Worm (Caenorhabditis elegans): ENCODE results near the gene Y44F5A.1.

Gene Y44F5A.1

DNA sequence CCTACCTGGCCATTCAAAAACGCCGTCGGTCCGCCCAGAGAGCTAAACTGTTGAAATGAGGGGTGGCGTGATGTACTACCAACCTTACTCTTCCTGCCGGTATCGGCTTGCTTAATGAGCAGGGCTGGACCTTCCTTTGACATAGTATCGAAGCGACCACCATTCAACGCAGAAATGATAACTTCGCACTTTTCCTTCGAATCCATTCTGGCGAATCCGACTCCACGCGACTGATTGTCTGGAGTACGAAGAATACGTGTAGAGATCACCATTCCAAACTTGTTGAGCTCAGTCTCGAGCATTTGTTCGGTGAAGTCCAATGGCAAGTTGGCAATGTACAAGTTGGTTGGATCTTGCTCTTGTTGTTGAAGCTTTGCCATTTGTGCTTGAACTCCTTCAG, 30.7 kb upstream of the Y44F5A.1 start:
- TF ChIP-seq ceh-82 (tag; optimal IDR thresholded peaks at IDR 0.05) (no peak), unc-39 (tag; optimal IDR thresholded peaks at IDR 0.05) (no peak), sem-4 (tag; optimal IDR thresholded peaks at IDR 0.05) (no peak), ztf-1 (GFP tag; conservative IDR thresholded peaks at IDR 0.05) (no peak), mdl-1 (tag; optimal IDR thresholded peaks at IDR 0.05) (no peak), elt-1 (tag; optimal IDR thresholded peaks at IDR 0.05) (no peak), crh-2 (tag; optimal IDR thresholded peaks at IDR 0.05) (no peak), sma-9 (GFP tag; optimal IDR thresholded peaks at IDR 0.05) (no peak), sma-9 (tag; optimal IDR thresholded peaks at IDR 0.05) (no peak), nhr-25 (tag; optimal IDR thresholded peaks at IDR 0.05) (no peak), alr-1 (tag; optimal IDR thresholded peaks at IDR 0.05) (no peak), nhr-21 (tag; optimal IDR thresholded peaks at IDR 0.05) (no peak), blmp-1 (tag; optimal IDR thresholded peaks at IDR 0.05; ENCODE audit: insufficient read depth) (no peak), nhr-10 (tag; optimal IDR thresholded peaks at IDR 0.05) (no peak), mab-5 (tag; optimal IDR thresholded peaks at IDR 0.05) (no peak)

DNA sequence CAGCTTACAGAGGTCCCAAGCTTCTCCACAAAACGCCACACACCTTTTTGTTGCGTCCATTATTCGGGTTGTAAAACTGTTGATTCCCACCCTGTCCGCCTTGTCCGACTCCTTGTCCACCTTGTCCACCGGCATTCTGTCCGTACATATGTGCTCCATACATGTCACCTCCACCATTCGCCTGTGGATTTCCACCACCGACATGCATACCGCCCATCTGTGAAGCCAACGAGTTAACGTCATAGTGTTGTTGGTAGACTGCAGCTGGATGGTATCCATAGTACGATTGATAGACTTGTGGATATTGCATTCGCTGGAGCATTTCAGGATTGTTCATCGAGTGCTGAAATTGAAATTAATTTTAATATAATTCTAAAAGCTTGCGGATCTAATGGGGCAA, 30.3 kb upstream of the Y44F5A.1 start:
- TF ChIP-seq ceh-16 (tag; optimal IDR thresholded peaks at IDR 0.05) = no peak
- TF ChIP-seq lsy-2 (tag; optimal IDR thresholded peaks at IDR 0.05) = no peak
- no peak for TF ChIP-seq nhr-11 (tag; optimal IDR thresholded peaks at IDR 0.05)
- no peak for TF ChIP-seq snpc-4 (tag; optimal IDR thresholded peaks at IDR 0.05)
- no peak for TF ChIP-seq sem-4 (tag; optimal IDR thresholded peaks at IDR 0.05)
- no peak for TF ChIP-seq nhr-10 (tag; optimal IDR thresholded peaks at IDR 0.05)
- TF ChIP-seq dmd-4 (tag; optimal IDR thresholded peaks at IDR 0.05) = no peak

DNA sequence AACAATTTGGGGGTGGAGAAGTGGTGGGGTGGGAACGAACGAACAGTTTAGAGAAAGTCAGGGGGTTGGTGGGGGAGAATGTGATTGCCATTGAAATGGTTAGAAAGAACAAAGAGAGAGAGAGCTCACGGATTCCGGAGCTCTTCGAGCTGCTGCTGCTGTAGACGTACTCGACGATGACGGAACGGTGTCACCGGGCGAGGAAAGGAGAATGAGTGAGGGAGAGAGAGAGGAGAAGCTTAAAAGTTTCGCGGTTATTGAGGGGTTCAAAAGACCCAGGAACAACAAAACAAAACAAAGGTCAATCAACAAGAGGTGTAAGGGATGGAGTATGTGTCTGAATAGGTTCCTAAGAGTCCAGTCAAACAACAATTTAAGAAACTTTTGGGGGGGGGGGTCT, 28.8 kb upstream of the Y44F5A.1 start:
- no peak for TF ChIP-seq alr-1 (tag; optimal IDR thresholded peaks at IDR 0.05)

DNA sequence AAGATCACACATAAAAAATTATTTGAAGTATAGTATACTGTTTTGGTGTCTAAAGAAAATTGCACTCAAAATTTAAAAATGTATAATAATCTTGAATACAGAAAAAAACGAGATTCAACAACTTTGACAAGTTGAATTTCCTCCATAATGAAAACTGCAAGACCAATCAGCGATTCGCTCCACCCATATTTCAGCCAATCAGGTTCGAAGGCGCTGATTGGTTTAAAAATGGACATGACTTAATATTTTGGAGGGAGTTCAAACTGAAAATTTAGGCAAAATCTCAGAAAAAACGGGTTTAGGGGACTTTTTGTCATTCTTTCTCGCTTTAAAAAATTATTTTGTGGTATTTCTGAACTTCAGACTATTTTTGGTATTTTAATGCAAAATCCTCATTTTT, 28.2 kb upstream of the Y44F5A.1 start:
- TF ChIP-seq unc-39 (tag; optimal IDR thresholded peaks at IDR 0.05) = no peak
- TF ChIP-seq lsy-2 (tag; optimal IDR thresholded peaks at IDR 0.05) = peak in 1 of 2 experiments; percentile 5

DNA sequence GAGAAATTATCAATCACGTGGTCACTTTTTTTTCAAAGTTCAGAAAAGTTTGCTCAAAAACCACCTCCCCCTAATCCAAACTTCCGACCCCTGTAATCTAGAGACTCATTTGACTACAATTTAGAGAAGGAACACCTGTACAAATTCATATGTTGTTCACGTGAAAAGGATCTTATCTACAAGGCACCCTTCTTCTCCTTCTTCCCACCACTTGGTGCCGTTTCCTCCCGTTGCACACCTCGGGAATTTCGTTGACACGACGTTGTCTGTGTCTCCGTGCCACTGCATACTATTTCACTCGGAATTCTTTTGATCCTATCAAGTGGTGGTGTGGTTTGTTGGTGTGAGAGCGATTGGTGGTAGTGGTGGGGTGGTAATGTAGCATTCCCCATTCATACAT, 27.1 kb upstream of the Y44F5A.1 start:
- TF ChIP-seq zag-1 (tag; optimal IDR thresholded peaks at IDR 0.05) (no peak), lin-11 (tag; optimal IDR thresholded peaks at IDR 0.05) (no peak), nhr-21 (tag; optimal IDR thresholded peaks at IDR 0.05) (no peak), nhr-25 (tag; optimal IDR thresholded peaks at IDR 0.05) (no peak), unc-62 (GFP tag; optimal IDR thresholded peaks at IDR 0.05) (no peak), lin-13 (GFP tag; optimal IDR thresholded peaks at IDR 0.05) (no peak), lsy-2 (tag; optimal IDR thresholded peaks at IDR 0.05) (no peak), F13H6.1 (tag; optimal IDR thresholded peaks at IDR 0.05) (no peak), lin-39 (tag; optimal IDR thresholded peaks at IDR 0.05) (no peak), elt-3 (tag; optimal IDR thresholded peaks at IDR 0.05) (no peak), unc-39 (tag; optimal IDR thresholded peaks at IDR 0.05) (no peak), sma-9 (GFP tag; optimal IDR thresholded peaks at IDR 0.05) (peak; percentile 17), sma-9 (tag; optimal IDR thresholded peaks at IDR 0.05) (no peak), ceh-16 (tag; optimal IDR thresholded peaks at IDR 0.05) (peak; percentile 47), alr-1 (tag; optimal IDR thresholded peaks at IDR 0.05) (no peak), mab-5 (tag; optimal IDR thresholded peaks at IDR 0.05) (no peak), blmp-1 (tag; optimal IDR thresholded peaks at IDR 0.05; ENCODE audit: insufficient read depth) (no peak), ZK546.5 (tag; optimal IDR thresholded peaks at IDR 0.05) (no peak)

DNA sequence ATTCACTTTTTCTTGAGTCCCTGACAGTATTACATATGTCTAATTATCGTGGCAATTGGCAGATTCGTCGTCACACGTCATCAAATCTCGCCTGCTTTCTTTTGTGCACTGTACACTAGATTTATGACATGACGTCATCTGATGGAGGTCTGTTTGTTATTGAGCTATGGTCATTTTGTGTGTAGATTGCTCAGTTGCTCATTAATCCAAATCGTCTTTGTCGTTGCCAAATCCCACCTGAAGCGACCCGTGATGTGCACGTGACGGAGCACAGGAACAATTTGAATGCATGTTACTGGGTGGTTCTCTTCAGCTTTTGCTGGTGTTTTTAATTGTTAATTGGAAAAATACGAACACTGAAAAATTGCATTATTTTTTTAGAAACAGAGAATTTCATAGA, 25.4 kb upstream of the Y44F5A.1 start:
- TF ChIP-seq crh-2 (tag; optimal IDR thresholded peaks at IDR 0.05) (no peak), ZK546.5 (tag; optimal IDR thresholded peaks at IDR 0.05) (no peak), sma-3 (GFP tag; optimal IDR thresholded peaks at IDR 0.05) (no peak), nhr-23 (tag; optimal IDR thresholded peaks at IDR 0.05) (no peak), unc-62 (GFP tag; optimal IDR thresholded peaks at IDR 0.05) (no peak), elt-1 (tag; optimal IDR thresholded peaks at IDR 0.05) (no peak), elt-3 (tag; optimal IDR thresholded peaks at IDR 0.05) (no peak), Y55F3AM.14 (GFP tag; optimal IDR thresholded peaks at IDR 0.05) (no peak), lsy-2 (tag; optimal IDR thresholded peaks at IDR 0.05) (no peak)

Measured in whole organism, L2 larva.